Fruit fly (Drosophila melanogaster) whole organism, embryonic: ENCODE data around the gene cpb.

ENCODE experiments used
- Asciz ChIP-seq: fragments of 200-800 bp; sonication (Bioruptor generic); optimal IDR thresholded peaks from 2 replicates; lab custom pipeline; 2017; ENCODE audit warnings: missing biosample characterization, mild to moderate bottlenecking, missing genetic modification characterization, missing genetic modification reagents
- Awh ChIP-seq: fragments of 200-800 bp; sonication (Bioruptor generic); IDR thresholded peaks from 2 replicates; pipeline ENCODE4, ENCODE4 v1.3.6; 2022; ENCODE audit warnings: missing biosample characterization, missing genetic modification characterization
- Bteb2 ChIP-seq: fragments of 200-800 bp; sonication (Bioruptor generic); optimal IDR thresholded peaks from 2 replicates; lab custom pipeline; 2016; ENCODE audit warnings: missing biosample characterization, missing genetic modification characterization
- CG10274 ChIP-seq: fragments of 200-800 bp; sonication (Bioruptor generic); optimal IDR thresholded peaks from 3 replicates; lab custom pipeline; 2017; ENCODE audit warnings: missing biosample characterization, mild to moderate bottlenecking, missing genetic modification characterization
- CG13424 ChIP-seq: fragments of 200-800 bp; sonication (Bioruptor generic); optimal IDR thresholded peaks from 2 replicates; lab custom pipeline; 2019; ENCODE audit warnings: missing biosample characterization, mild to moderate bottlenecking, missing genetic modification characterization, moderate library complexity
- CG13894 ChIP-seq: fragments of 200-800 bp; sonication (Bioruptor generic); optimal IDR thresholded peaks from 3 replicates; lab custom pipeline; 2018; ENCODE audit warnings: missing biosample characterization, mild to moderate bottlenecking, missing genetic modification characterization, moderate library complexity
- CG14441 ChIP-seq: fragments of 200-800 bp; sonication (Bioruptor generic); IDR thresholded peaks from 2 replicates; pipeline ENCODE4 v1.3.6; 2022; ENCODE audit warnings: missing biosample characterization, missing genetic modification characterization
- CG15011 ChIP-seq: fragments of 200-800 bp; sonication (Bioruptor generic); optimal IDR thresholded peaks from 3 replicates; lab custom pipeline; 2018; ENCODE audit warnings: missing biosample characterization, mild to moderate bottlenecking, missing genetic modification characterization
- CG2202 ChIP-seq: fragments of 200-800 bp; sonication (Bioruptor generic); optimal IDR thresholded peaks from 2 replicates; lab custom pipeline; 2018; ENCODE audit warnings: missing biosample characterization, mild to moderate bottlenecking, missing genetic modification characterization
- CG31224 ChIP-seq: fragments of 200-800 bp; sonication (Bioruptor generic); IDR thresholded peaks from 2 replicates; pipeline ENCODE4 v1.3.6; 2022; ENCODE audit warnings: missing biosample characterization, missing genetic modification characterization
- CG3281 ChIP-seq: fragments of 200-800 bp; sonication (Bioruptor generic); optimal IDR thresholded peaks from 3 replicates; lab custom pipeline; 2017; ENCODE audit warnings: missing biosample characterization, mild to moderate bottlenecking, missing genetic modification characterization
- CG33213 ChIP-seq: fragments of 200-800 bp; sonication (Bioruptor generic); optimal IDR thresholded peaks from 3 replicates; lab custom pipeline; 2016; ENCODE audit warnings: missing biosample characterization, missing genetic modification characterization
- CG4854 ChIP-seq: fragments of 200-800 bp; sonication (Bioruptor generic); optimal IDR thresholded peaks from 2 replicates; lab custom pipeline; 2016; ENCODE audit warnings: missing biosample characterization, missing genetic modification characterization, inconsistent platforms
- CG5245 ChIP-seq: fragments of 200-800 bp; sonication (Bioruptor generic); optimal IDR thresholded peaks from 3 replicates; lab custom pipeline; 2016; ENCODE audit warnings: missing biosample characterization, missing genetic modification characterization
- CG7928 ChIP-seq: fragments of 200-800 bp; sonication (Bioruptor generic); optimal IDR thresholded peaks from 2 replicates; lab custom pipeline; 2017; ENCODE audit warnings: missing biosample characterization, mild to moderate bottlenecking, missing genetic modification characterization
- CG8089 ChIP-seq: fragments of 200-800 bp; sonication (Bioruptor generic); optimal IDR thresholded peaks from 3 replicates; lab custom pipeline; 2016; ENCODE audit warnings: missing biosample characterization, missing genetic modification characterization
- CG8765 ChIP-seq: fragments of 200-800 bp; sonication (Bioruptor generic); IDR thresholded peaks from 2 replicates; pipeline ENCODE4 v1.3.6; 2022; ENCODE audit warnings: missing biosample characterization, missing genetic modification characterization
- CG9727 ChIP-seq: fragments of 200-800 bp; sonication (Bioruptor generic); optimal IDR thresholded peaks from 3 replicates; lab custom pipeline; 2017; ENCODE audit warnings: missing biosample characterization, mild to moderate bottlenecking, missing genetic modification characterization
- CG9876 ChIP-seq: fragments of 200-800 bp; sonication (Bioruptor generic); optimal IDR thresholded peaks from 2 replicates; lab custom pipeline; 2016; ENCODE audit warnings: missing biosample characterization, missing genetic modification characterization
- CHES-1-like ChIP-seq: fragments of 200-800 bp; sonication (Bioruptor generic); optimal IDR thresholded peaks from 2 replicates; lab custom pipeline; 2016; ENCODE audit warnings: missing biosample characterization, missing genetic modification characterization
- D ChIP-seq, 2 experiments: fragments of 200-800 bp in 1 of 2; fragments of >200 bp in 1 of 2; sonication (Bioruptor generic) in 1 of 2; optimal IDR thresholded peaks; 2 replicates in 1 of 2; 3 replicates in 1 of 2; lab custom pipeline; 2017; ENCODE audit warnings: mild to moderate bottlenecking in 1 of 2, missing biosample characterization in 1 of 2, missing genetic modification characterization in 1 of 2, missing genetic modification reagents in 1 of 2
- Hmr ChIP-seq: fragments of 200-800 bp; sonication (Bioruptor generic); optimal IDR thresholded peaks from 3 replicates; lab custom pipeline; 2017; ENCODE audit warnings: mild to moderate bottlenecking, missing biosample characterization, missing genetic modification reagents, missing genetic modification characterization
- Hr51 ChIP-seq, 2 experiments: fragments of 200-800 bp; sonication (Bioruptor generic); optimal IDR thresholded peaks; 2 replicates in 1 of 2; 3 replicates in 1 of 2; lab custom pipeline; 2016 to 2018; ENCODE audit warnings: missing biosample characterization in 2 of 2, missing genetic modification characterization in 2 of 2, mild to moderate bottlenecking in 1 of 2, moderate library complexity in 1 of 2
- Hsf ChIP-seq: fragments of 200-800 bp; sonication (Bioruptor generic); optimal IDR thresholded peaks from 3 replicates; lab custom pipeline; 2016; ENCODE audit warnings: missing biosample characterization, missing genetic modification characterization
- Med ChIP-seq: fragments of 200-800 bp; sonication (Bioruptor generic); peaks from one replicate; lab custom pipeline; 2016; ENCODE audit warnings: missing biosample characterization, missing genetic modification characterization, mild to moderate bottlenecking, inconsistent platforms, moderate library complexity
- Pdp1 ChIP-seq, 2 experiments: fragments of 200-800 bp; sonication (Bioruptor generic); optimal IDR thresholded peaks; 3 replicates each; lab custom pipeline; 2016; ENCODE audit warnings: missing biosample characterization in 2 of 2, missing genetic modification characterization in 2 of 2, mild to moderate bottlenecking in 1 of 2, moderate library complexity in 1 of 2
- Ptx1 ChIP-seq: fragments of 200-800 bp; sonication (Bioruptor generic); IDR thresholded peaks from 2 replicates; pipeline ENCODE4 v1.3.6; 2022; ENCODE audit warnings: missing biosample characterization, missing genetic modification characterization
- Sox100B ChIP-seq: fragments of 200-800 bp; sonication (Bioruptor generic); optimal IDR thresholded peaks from 3 replicates; lab custom pipeline; 2018; ENCODE audit warnings: missing biosample characterization, mild to moderate bottlenecking, missing genetic modification characterization
- Ssrp ChIP-seq: fragments of 200-800 bp; sonication (Bioruptor generic); optimal IDR thresholded peaks from 2 replicates; lab custom pipeline; 2018; ENCODE audit warnings: missing biosample characterization, mild to moderate bottlenecking, missing genetic modification characterization, moderate library complexity
- al ChIP-seq: fragments of 200-800 bp; sonication (Bioruptor generic); IDR thresholded peaks from 2 replicates; pipeline ENCODE4 v1.3.6; 2022; ENCODE audit warnings: missing biosample characterization, missing genetic modification characterization
- ara ChIP-seq: fragments of 200-800 bp; sonication (Bioruptor generic); IDR thresholded peaks from 2 replicates; pipeline ENCODE4 v1.3.6; 2022; ENCODE audit warnings: missing biosample characterization, missing genetic modification characterization
- bsh ChIP-seq, 2 experiments: fragments of 200-800 bp; sonication (Bioruptor generic); optimal IDR thresholded peaks; 2 replicates each; lab custom pipeline; 2017 to 2018; ENCODE audit warnings: mild to moderate bottlenecking in 2 of 2, missing biosample characterization in 2 of 2, missing genetic modification characterization in 2 of 2, moderate library complexity in 1 of 2
- chinmo ChIP-seq: fragments of 200-800 bp; sonication (Bioruptor generic); IDR thresholded peaks from 4 replicates; pipeline ENCODE4 v1.3.6; 2022; ENCODE audit warnings: missing biosample characterization, missing genetic modification characterization; ENCODE audit not compliant: partially characterized antibody
- chm ChIP-seq: fragments of 200-800 bp; sonication (Bioruptor generic); IDR thresholded peaks from 2 replicates; pipeline ENCODE4 v1.3.6; 2022; ENCODE audit warnings: missing biosample characterization, missing genetic modification characterization
- ci ChIP-seq: fragments of 200-800 bp; sonication (Bioruptor generic); IDR thresholded peaks from 3 replicates; pipeline ENCODE4 v1.3.6; 2022; ENCODE audit warnings: missing biosample characterization, missing genetic modification characterization
- cwo ChIP-seq: fragments of 200-800 bp; sonication (Bioruptor generic); optimal IDR thresholded peaks from 3 replicates; lab custom pipeline; 2017; ENCODE audit warnings: missing biosample characterization, missing genetic modification characterization, mild to moderate bottlenecking, moderate library complexity, missing genetic modification reagents
- fd64A ChIP-seq: fragments of 200-800 bp; sonication (Bioruptor generic); optimal IDR thresholded peaks from 3 replicates; lab custom pipeline; 2018; ENCODE audit warnings: missing biosample characterization, mild to moderate bottlenecking, missing genetic modification characterization
- ftz-f1 ChIP-seq: fragments of 200-800 bp; sonication (Bioruptor generic); optimal IDR thresholded peaks from 2 replicates; lab custom pipeline; 2016; ENCODE audit warnings: missing biosample characterization, missing genetic modification characterization
- fu2 ChIP-seq: fragments of 200-800 bp; sonication (Bioruptor generic); optimal IDR thresholded peaks from 2 replicates; lab custom pipeline; 2016; ENCODE audit warnings: missing biosample characterization, missing genetic modification characterization
- kay ChIP-seq: fragments of 200-800 bp; sonication (Bioruptor generic); optimal IDR thresholded peaks from 2 replicates; lab custom pipeline; 2016; ENCODE audit warnings: missing biosample characterization, missing genetic modification characterization
- otp ChIP-seq: fragments of 200-800 bp; sonication (Bioruptor generic); IDR thresholded peaks from 3 replicates; pipeline ENCODE4, ENCODE4 v1.3.6; 2022; ENCODE audit warnings: missing biosample characterization, missing genetic modification characterization
- phol ChIP-seq: fragments of 200-800 bp; sonication (Bioruptor generic); optimal IDR thresholded peaks from 3 replicates; lab custom pipeline; 2018; ENCODE audit warnings: missing biosample characterization, mild to moderate bottlenecking, missing genetic modification characterization, moderate library complexity
- prd ChIP-seq, 3 experiments: fragments of >200 bp in 2 of 3; fragments of 200-800 bp in 1 of 3; sonication (Bioruptor generic) in 1 of 3; optimal IDR thresholded peaks in 2 of 3; IDR thresholded peaks in 1 of 3; 2 replicates in 2 of 3; 3 replicates in 1 of 3; pipeline versions ENCODE4 v1.3.6 to Lab custom; 2017 to 2022; ENCODE audit warnings: missing biosample characterization in 1 of 3, missing genetic modification characterization in 1 of 3
- slbo ChIP-seq: fragments of 200-800 bp; sonication (Bioruptor generic); IDR thresholded peaks from 2 replicates; pipeline ENCODE4 v1.3.6; 2022; ENCODE audit warnings: missing biosample characterization, missing genetic modification characterization
- sug ChIP-seq: fragments of 200-800 bp; optimal IDR thresholded peaks from 2 replicates; lab custom pipeline; 2019; ENCODE audit warnings: missing biosample characterization, mild to moderate bottlenecking, missing genetic modification characterization, moderate library complexity
- tap ChIP-seq: fragments of 200-800 bp; optimal IDR thresholded peaks from 3 replicates; lab custom pipeline; 2019; ENCODE audit warnings: missing biosample characterization, mild to moderate bottlenecking, missing genetic modification characterization, moderate library complexity
- zfh1 ChIP-seq: fragments of 200-800 bp; sonication (Bioruptor generic); IDR thresholded peaks from 3 replicates; pipeline ENCODE4 v1.3.6; 2022; ENCODE audit warnings: missing biosample characterization, missing genetic modification characterization

cpb gene

dm6 chr2L:1723135-1723936 is 18.6 kb downstream of the cpb start (continued):
- TF ChIP-seq Med (GFP tag; lab: Kevin White, UChicago) (peak; percentile 74), CG33213 (GFP tag; lab: Kevin White, UChicago) (no peak), Bteb2 (GFP tag; lab: Kevin White, UChicago) (no peak), CG5245 (GFP tag; lab: Kevin White, UChicago) (no peak), fu2 (GFP tag; lab: Kevin White, UChicago) (no peak), phol (tag; lab: Kevin White, UChicago) (no peak), chm (GFP tag; lab: Robert Waterston, UW) (0 out of 2 replicates have a peak, but pooled peaks have one; percentile 46), CHES-1-like (GFP tag; lab: Kevin White, UChicago) (no peak), Pdp1 (GFP tag; optimal IDR thresholded peaks at IDR 0.05; lab: Kevin White, UChicago) (no peak), slbo (GFP tag; lab: Robert Waterston, UW) (peak; percentile 34; the same call in 1 of the 2 replicates), otp (GFP tag; lab: Robert Waterston, UW) (no peak), ftz-f1 (GFP tag; lab: Kevin White, UChicago) (no peak), CG3281 (GFP tag; lab: Kevin White, UChicago) (no peak), kay (GFP tag; lab: Kevin White, UChicago) (no peak), CG13894 (tag; lab: Kevin White, UChicago) (peak; percentile 49), CG4854 (GFP tag; lab: Kevin White, UChicago) (no peak), ara (GFP tag; lab: Robert Waterston, UW) (0 out of 2 replicates have a peak, but pooled peaks have one; percentile 32), al (no peak), bsh (GFP tag; optimal IDR thresholded peaks at IDR 0.05; lab: Kevin White, UChicago) (peak in 1 of 2 experiments; percentile 52), tap (tag; lab: Kevin White, UChicago) (no peak), CG15011 (no peak), Ssrp (tag; lab: Kevin White, UChicago) (no peak), Asciz (GFP tag; lab: Kevin White, UChicago) (peak; percentile 14), Hr51 (GFP tag; optimal IDR thresholded peaks at IDR 0.05; lab: Kevin White, UChicago) (peak in 1 of 2 experiments; percentile 33), ci (GFP tag; lab: Robert Waterston, UW) (peak; percentile 66; the same call in 2 of the 3 replicates), CG13424 (tag; lab: Kevin White, UChicago) (peak; percentile 14), CG14441 (GFP tag; lab: Robert Waterston, UW) (0 out of 2 replicates have a peak, but pooled peaks have one; percentile 20), CG8765 (GFP tag; lab: Robert Waterston, UW) (no peak), chinmo (GFP tag; lab: Robert Waterston, UW) (peak; percentile 43; the same call in 1 of the 4 replicates), Hsf (GFP tag; lab: Kevin White, UChicago) (no peak), CG7928 (GFP tag; lab: Kevin White, UChicago) (no peak), cwo (GFP tag; lab: Kevin White, UChicago) (peak; percentile 49), CG9727 (no peak), sug (tag; lab: Kevin White, UChicago) (peak; percentile 78), prd (optimal IDR thresholded peaks at IDR 0.05; lab: Kevin White, UChicago) (no peak), prd (GFP tag; IDR thresholded peaks at IDR 0.05; lab: Robert Waterston, UW) (no peak), fd64A (GFP tag; lab: Kevin White, UChicago) (no peak), CG8089 (GFP tag; lab: Kevin White, UChicago) (no peak), CG31224 (GFP tag; lab: Robert Waterston, UW) (no peak), zfh1 (0 out of 3 replicates have a peak, but pooled peaks have one; percentile 32), Ptx1 (GFP tag; lab: Robert Waterston, UW) (0 out of 2 replicates have a peak, but pooled peaks have one; percentile 13), D (optimal IDR thresholded peaks at IDR 0.05; lab: Kevin White, UChicago) (no peak), D (GFP tag; optimal IDR thresholded peaks at IDR 0.05; lab: Kevin White, UChicago) (peak; percentile 10), Sox100B (GFP tag; lab: Kevin White, UChicago) (peak; percentile 28), Awh (GFP tag; lab: Robert Waterston, UW) (0 out of 2 replicates have a peak, but pooled peaks have one; percentile 5), CG2202 (tag; lab: Kevin White, UChicago) (peak; percentile 30), Hmr (peak; percentile 5), CG9876 (GFP tag; lab: Kevin White, UChicago) (no peak), CG10274 (GFP tag; lab: Kevin White, UChicago) (peak; percentile 99)
